Worm (Caenorhabditis elegans) whole organism, L1 larva: Measurements from ENCODE around the gene cul-2.

Experiments used
- C04F5.9 ChIP-seq: sonication (generic microtip); optimal IDR thresholded peaks from 2 replicates; lab custom pipeline; 2016; ENCODE audit warnings: missing genetic modification characterization, missing compliant biosample characterization
- C34B4.2 ChIP-seq: sonication (generic microtip); optimal IDR thresholded peaks from 2 replicates; lab custom pipeline; 2017; ENCODE audit warnings: mild to moderate bottlenecking, missing genetic modification characterization, missing compliant biosample characterization
- aha-1 ChIP-seq: fragments of 150-350 bp; optimal IDR thresholded peaks from 2 replicates; lab custom pipeline; 2014; ENCODE audit warnings: missing biosample characterization, missing genetic modification characterization
- dsc-1 ChIP-seq: sonication (generic microtip); optimal IDR thresholded peaks from 2 replicates; lab custom pipeline; 2016; ENCODE audit warnings: mild to moderate bottlenecking, missing genetic modification characterization, missing compliant biosample characterization
- efl-1 ChIP-seq, 4 experiments: fragments of 150-350 bp; optimal IDR thresholded peaks in 3 of 4; peaks in 1 of 4; 1 replicate in 1 of 4; 2 replicates in 3 of 4; lab custom pipeline; 2014; ENCODE audit warnings: missing biosample characterization in 2 of 4, missing genetic modification characterization in 2 of 4, missing genetic modification reagents in 2 of 4
- efl-3 ChIP-seq: fragments of 200-800 bp; sonication (Bioruptor generic); optimal IDR thresholded peaks from 2 replicates; lab custom pipeline; 2018; ENCODE audit warnings: mild to moderate bottlenecking, missing genetic modification characterization, missing compliant biosample characterization
- elt-2 ChIP-seq: sonication (generic microtip); optimal IDR thresholded peaks from 2 replicates; lab custom pipeline; 2016; ENCODE audit warnings: missing genetic modification characterization, mild to moderate bottlenecking, inconsistent platforms, missing compliant biosample characterization, missing genetic modification reagents
- elt-3 ChIP-seq, 6 experiments: fragments of 150-350 bp in 1 of 6; sonication (generic microtip); optimal IDR thresholded peaks; 2 replicates each; lab custom pipeline; 2017 to 2018; ENCODE audit warnings: missing biosample characterization in 6 of 6, missing genetic modification characterization in 6 of 6, inconsistent platforms in 1 of 6
- fkh-4 ChIP-seq: sonication (generic microtip); optimal IDR thresholded peaks from 2 replicates; lab custom pipeline; 2016; ENCODE audit warnings: missing compliant biosample characterization, missing genetic modification characterization, borderline replicate concordance
- fkh-8 ChIP-seq: sonication (generic microtip); optimal IDR thresholded peaks from 2 replicates; lab custom pipeline; 2016; ENCODE audit warnings: mild to moderate bottlenecking, missing genetic modification characterization, missing compliant biosample characterization
- grh-1 ChIP-seq: fragments of 200-800 bp; sonication (Bioruptor generic); IDR thresholded peaks from 2 replicates; pipeline ENCODE4 v1.3.6; 2022; ENCODE audit warnings: missing genetic modification reagents, missing genetic modification characterization, missing compliant biosample characterization
- hlh-17 ChIP-seq: fragments of 200-800 bp; sonication (Bioruptor generic); optimal IDR thresholded peaks from 2 replicates; lab custom pipeline; 2018; ENCODE audit warnings: missing genetic modification characterization, mild to moderate bottlenecking, missing compliant biosample characterization, moderate library complexity, borderline replicate concordance
- lin-15B ChIP-seq: fragments of 150-350 bp; sonication (generic microtip); optimal IDR thresholded peaks from 3 replicates; lab custom pipeline; 2014; ENCODE audit warnings: missing biosample characterization, missing genetic modification characterization
- lin-35 ChIP-seq, 2 experiments: fragments of 150-350 bp; optimal IDR thresholded peaks; 2 replicates each; lab custom pipeline; 2014; ENCODE audit warnings: missing biosample characterization in 2 of 2, missing genetic modification characterization in 2 of 2, missing genetic modification reagents in 2 of 2
- mab-9 ChIP-seq: fragments of 200-800 bp; sonication (Bioruptor generic); IDR thresholded peaks from 2 replicates; pipeline ENCODE4 v1.3.6; 2022; ENCODE audit warnings: missing genetic modification reagents, missing genetic modification characterization, missing compliant biosample characterization
- mep-1 ChIP-seq: fragments of 150-350 bp; optimal IDR thresholded peaks from 2 replicates; lab custom pipeline; 2014; ENCODE audit warnings: missing biosample characterization, missing genetic modification characterization
- nhr-11 ChIP-seq: fragments of 150-350 bp; optimal IDR thresholded peaks from 2 replicates; lab custom pipeline; 2014; ENCODE audit warnings: missing biosample characterization, missing genetic modification characterization
- nhr-19 ChIP-seq: fragments of 200-800 bp; sonication (Bioruptor generic); conservative IDR thresholded peaks from 2 replicates; pipeline ENCODE4 v1.3.6; 2022; ENCODE audit warnings: missing genetic modification characterization, missing compliant biosample characterization
- nhr-71 ChIP-seq: sonication (generic microtip); optimal IDR thresholded peaks from 2 replicates; lab custom pipeline; 2016; ENCODE audit warnings: mild to moderate bottlenecking, missing genetic modification characterization, moderate library complexity, missing compliant biosample characterization
- nhr-76 ChIP-seq: sonication (generic microtip); optimal IDR thresholded peaks from 2 replicates; lab custom pipeline; 2017; ENCODE audit warnings: missing biosample characterization, missing genetic modification characterization
- nhr-77 ChIP-seq: fragments of 150-350 bp; optimal IDR thresholded peaks from 2 replicates; lab custom pipeline; 2014; ENCODE audit warnings: missing biosample characterization, missing genetic modification characterization
- nhr-85 ChIP-seq: sonication (generic microtip); peaks from one replicate; lab custom pipeline; 2016; ENCODE audit warnings: missing genetic modification characterization, inconsistent platforms, missing compliant biosample characterization
- nhr-90 ChIP-seq: sonication (generic microtip); optimal IDR thresholded peaks from 2 replicates; lab custom pipeline; 2016; ENCODE audit warnings: mild to moderate bottlenecking, missing genetic modification characterization, missing compliant biosample characterization; ENCODE audit not compliant: poor library complexity
- pqm-1 ChIP-seq: sonication (generic microtip); optimal IDR thresholded peaks from 3 replicates; lab custom pipeline; 2017; ENCODE audit warnings: missing biosample characterization, missing genetic modification characterization
- snu-23 ChIP-seq: sonication (generic microtip); optimal IDR thresholded peaks from 2 replicates; lab custom pipeline; 2016; ENCODE audit warnings: missing genetic modification characterization, missing compliant biosample characterization
- swsn-7 ChIP-seq: sonication (generic microtip); optimal IDR thresholded peaks from 2 replicates; lab custom pipeline; 2016; ENCODE audit warnings: missing genetic modification characterization, missing compliant biosample characterization
- tlp-1 ChIP-seq: fragments of 150-350 bp; optimal IDR thresholded peaks from 2 replicates; lab custom pipeline; 2014; ENCODE audit warnings: missing biosample characterization, missing genetic modification characterization

The cul-2 gene

ce11 chrIII:13722387-13723122 is 35.5 kb downstream of the cul-2 start:
- TF ChIP-seq swsn-7 (tag; lab: Kevin White, UChicago) (no peak), snu-23 (no peak), C04F5.9 (tag; lab: Kevin White, UChicago) (no peak), grh-1 (GFP tag; lab: Robert Waterston, UW) (no peak), hlh-17 (no peak), efl-1 (optimal IDR thresholded peaks at IDR 0.05; lab: Kevin White, UChicago) (no peak), efl-1 (GFP tag; optimal IDR thresholded peaks at IDR 0.05 in 1 of 2; lab: Kevin White, UChicago) (peak in 1 of 2 experiments; percentile 83), dsc-1 (tag; lab: Kevin White, UChicago) (peak; percentile 87), fkh-4 (tag; lab: Kevin White, UChicago) (peak; percentile 46), nhr-85 (peak; percentile 50), nhr-90 (tag; lab: Kevin White, UChicago) (no peak)
- TF ChIP-seq, all 84 proteins: peak for 4

ce11 chrIII:13724018-13724892 is 37.2 kb downstream of the cul-2 start:
- TF ChIP-seq efl-3 (no peak), nhr-90 (tag; lab: Kevin White, UChicago) (peak; percentile 4), fkh-8 (tag; lab: Kevin White, UChicago) (peak; percentile 4), nhr-85 (peak; percentile 29), lin-15B (no peak), efl-1 (optimal IDR thresholded peaks at IDR 0.05; lab: Kevin White, UChicago) (no peak), efl-1 (GFP tag; optimal IDR thresholded peaks at IDR 0.05 in 1 of 2; lab: Kevin White, UChicago) (peak in 1 of 2 experiments; percentile 84), nhr-71 (tag; lab: Kevin White, UChicago) (peak; percentile 17), nhr-19 (GFP tag; lab: Robert Waterston, UW) (0 out of 2 replicates have a peak, but pooled peaks have one; percentile 15), mab-9 (GFP tag; lab: Robert Waterston, UW) (peak; percentile 6; the same call in 1 of the 2 replicates)
- TF ChIP-seq, all 84 proteins: peak for 7

ce11 chrIII:13729760-13730159 is 42.7 kb downstream of the cul-2 start:
- no peak for TF ChIP-seq efl-1 (optimal IDR thresholded peaks at IDR 0.05; lab: Kevin White, UChicago)
- peak in 1 of 2 experiments; percentile 14 for TF ChIP-seq efl-1 (GFP tag; optimal IDR thresholded peaks at IDR 0.05 in 1 of 2; lab: Kevin White, UChicago)
- no peak for TF ChIP-seq efl-3
- TF ChIP-seq elt-3 (tag; optimal IDR thresholded peaks at IDR 0.05; lab: Kevin White, UChicago) = no peak

ce11 chrIII:13731589-13731988 is 44.5 kb downstream of the cul-2 start, which contains the start of gene W06F12.2:
Gene W06F12.2, minus strand, starts transcription at chrIII:13731689.
- TF ChIP-seq tlp-1 (tag; lab: Kevin White, UChicago) (no peak), C34B4.2 (tag; lab: Kevin White, UChicago) (no peak)
- TF ChIP-seq, all 84 proteins: peak for 0

ce11 chrIII:13732665-13733064 is 45.6 kb downstream of the cul-2 start:
- TF ChIP-seq nhr-11 (tag; lab: Kevin White, UChicago) = no peak
- no peak for TF ChIP-seq grh-1 (GFP tag; lab: Robert Waterston, UW)
- TF ChIP-seq elt-2 (tag; lab: Kevin White, UChicago) = no peak
- no peak for TF ChIP-seq nhr-76 (tag; lab: Kevin White, UChicago)
- no peak for TF ChIP-seq elt-3 (tag; optimal IDR thresholded peaks at IDR 0.05; lab: Kevin White, UChicago)
- TF ChIP-seq hlh-17 = no peak
- TF ChIP-seq aha-1 (tag; lab: Kevin White, UChicago) = no peak
- TF ChIP-seq, all 84 proteins: peak for 0

ce11 chrIII:13733833-13734232 is 46.8 kb downstream of the cul-2 start:
- peak in 1 of 2 experiments; percentile 7 for TF ChIP-seq lin-35 (GFP tag; optimal IDR thresholded peaks at IDR 0.05; lab: Kevin White, UChicago)
- peak; percentile 74 for TF ChIP-seq pqm-1 (tag; lab: Kevin White, UChicago)
- TF ChIP-seq mep-1 (tag; lab: Kevin White, UChicago) = no peak
- no peak for TF ChIP-seq efl-1 (optimal IDR thresholded peaks at IDR 0.05; lab: Kevin White, UChicago)
- peak in 1 of 2 experiments; percentile 62 for TF ChIP-seq efl-1 (GFP tag; optimal IDR thresholded peaks at IDR 0.05 in 1 of 2; lab: Kevin White, UChicago)
- TF ChIP-seq elt-2 (tag; lab: Kevin White, UChicago) = peak; percentile 77
- no peak for TF ChIP-seq nhr-77 (tag; lab: Kevin White, UChicago)
